Worm (Caenorhabditis elegans): ENCODE results near the gene kin-20.

- TF ChIP-seq egl-27 (tag; optimal IDR thresholded peaks at IDR 0.05): no peak
- no peak for TF ChIP-seq isw-1 (GFP tag; IDR thresholded peaks at IDR 0.05)
- TF ChIP-seq nhr-11 (tag; optimal IDR thresholded peaks at IDR 0.05): no peak
- TF ChIP-seq elt-3 (tag; optimal IDR thresholded peaks at IDR 0.05): peak in 1 of 6 experiments; percentile 23
- no peak for TF ChIP-seq ztf-11 (tag; optimal IDR thresholded peaks at IDR 0.05)
- TF ChIP-seq skn-1 (tag; optimal IDR thresholded peaks at IDR 0.05): no peak
- no peak for TF ChIP-seq unc-30 (tag; optimal IDR thresholded peaks at IDR 0.05)
- no peak for TF ChIP-seq dpl-1 (GFP tag; optimal IDR thresholded peaks at IDR 0.05)
- TF ChIP-seq lin-35 (GFP tag; optimal IDR thresholded peaks at IDR 0.05): peak in 1 of 2 experiments; percentile 47
- TF ChIP-seq efl-1 (optimal IDR thresholded peaks at IDR 0.05): no peak
- TF ChIP-seq efl-1 (GFP tag; optimal IDR thresholded peaks at IDR 0.05 in 1 of 2): no peak
- no peak for TF ChIP-seq mdl-1 (tag; optimal IDR thresholded peaks at IDR 0.05)
- TF ChIP-seq nhr-90 (tag; optimal IDR thresholded peaks at IDR 0.05; ENCODE audit: poor library complexity): no peak
- no peak for TF ChIP-seq ces-1 (GFP tag; optimal IDR thresholded peaks at IDR 0.05)
These were observed 31.0 kb downstream of the kin-20 start for ce11 chrX:15246595-15246994.

Data from whole organism, L1 larva.